Worm (Caenorhabditis elegans): ENCODE data around the gene ZK550.2.

DNA sequence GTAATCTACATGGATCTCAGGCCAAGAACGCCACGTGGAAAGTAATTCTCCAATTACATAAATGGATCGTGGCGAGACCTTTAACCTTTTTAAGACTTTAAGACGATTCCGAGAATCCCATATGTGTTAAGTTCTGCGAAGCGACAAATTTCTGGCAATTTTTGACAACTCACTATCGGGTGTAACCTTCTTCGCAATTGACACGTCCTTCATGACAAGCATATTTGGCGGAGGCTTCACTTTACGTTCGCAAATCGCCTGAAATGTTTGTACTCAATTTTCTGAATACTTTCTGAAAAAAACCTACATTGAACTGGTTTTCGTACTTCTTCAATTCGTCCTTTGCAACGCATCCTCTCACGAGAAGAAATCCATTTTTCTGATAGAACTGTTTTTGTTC, 13.4 kb downstream of the ZK550.2 start:
- no peak for TF ChIP-seq ama-1 (optimal IDR thresholded peaks at IDR 0.05)
- TF ChIP-seq flt-1 (GFP tag; IDR thresholded peaks at IDR 0.05): no peak
- TF ChIP-seq ceh-36 (tag; optimal IDR thresholded peaks at IDR 0.05): no peak
- TF ChIP-seq tbx-37 (GFP tag; conservative IDR thresholded peaks at IDR 0.05): no peak
